Fruit fly (Drosophila melanogaster) whole organism, embryonic: ENCODE measurements around the gene Wdr33.

ENCODE experiments used
- Blimp-1 ChIP-seq: fragments of 200-800 bp; sonication (Bioruptor generic); optimal IDR thresholded peaks from 3 replicates; lab custom pipeline; 2018; ENCODE audit warnings: missing biosample characterization, missing genetic modification characterization, mild to moderate bottlenecking, moderate library complexity, missing genetic modification reagents
- CG10431 ChIP-seq: fragments of 200-800 bp; sonication (Bioruptor generic); optimal IDR thresholded peaks from 3 replicates; lab custom pipeline; 2018; ENCODE audit warnings: missing biosample characterization, mild to moderate bottlenecking, missing genetic modification characterization
- CG11085 ChIP-seq: fragments of 200-800 bp; sonication (Bioruptor generic); IDR thresholded peaks from 2 replicates; pipeline ENCODE4 v1.3.6; 2022; ENCODE audit warnings: missing biosample characterization, missing genetic modification characterization
- CG13296 ChIP-seq: fragments of 200-800 bp; sonication (Bioruptor generic); optimal IDR thresholded peaks from 3 replicates; lab custom pipeline; 2018; ENCODE audit warnings: missing biosample characterization, mild to moderate bottlenecking, missing genetic modification characterization
- CG14014 ChIP-seq: fragments of 200-800 bp; sonication (Bioruptor generic); IDR thresholded peaks from 2 replicates; pipeline ENCODE4 v1.3.6; 2022; ENCODE audit warnings: missing biosample characterization, missing genetic modification characterization
- CG14710 ChIP-seq: fragments of 200-800 bp; sonication (Bioruptor generic); optimal IDR thresholded peaks from 3 replicates; lab custom pipeline; 2019; ENCODE audit warnings: missing biosample characterization, mild to moderate bottlenecking, missing genetic modification characterization, moderate library complexity
- CG1832 ChIP-seq: fragments of 200-800 bp; sonication (Bioruptor generic); optimal IDR thresholded peaks from 2 replicates; lab custom pipeline; 2017; ENCODE audit warnings: missing biosample characterization, mild to moderate bottlenecking, missing genetic modification characterization, inconsistent platforms
- CG18764 ChIP-seq: fragments of 200-800 bp; sonication (Bioruptor generic); optimal IDR thresholded peaks from 3 replicates; lab custom pipeline; 2016; ENCODE audit warnings: missing biosample characterization, missing genetic modification characterization
- CG32772 ChIP-seq: fragments of 200-800 bp; sonication (Bioruptor generic); IDR thresholded peaks from 2 replicates; pipeline ENCODE4 v1.3.6; 2022; ENCODE audit warnings: missing biosample characterization, missing genetic modification characterization
- CG6689 ChIP-seq: fragments of 200-800 bp; sonication (Bioruptor generic); IDR thresholded peaks from 2 replicates; pipeline ENCODE4 v1.3.6; 2022; ENCODE audit warnings: missing biosample characterization, missing genetic modification characterization
- CG8478 ChIP-seq: fragments of >200 bp; optimal IDR thresholded peaks from 2 replicates; lab custom pipeline; 2018
- CG9727 ChIP-seq: fragments of 200-800 bp; sonication (Bioruptor generic); optimal IDR thresholded peaks from 3 replicates; lab custom pipeline; 2017; ENCODE audit warnings: missing biosample characterization, mild to moderate bottlenecking, missing genetic modification characterization
- CG9797 ChIP-seq: fragments of 200-800 bp; sonication (Bioruptor generic); optimal IDR thresholded peaks from 3 replicates; lab custom pipeline; 2018; ENCODE audit warnings: missing biosample characterization, mild to moderate bottlenecking, missing genetic modification characterization
- Elba2 ChIP-seq: fragments of 200-800 bp; sonication (Bioruptor generic); optimal IDR thresholded peaks from 3 replicates; lab custom pipeline; 2016; ENCODE audit warnings: missing biosample characterization, missing genetic modification characterization
- Ets65A ChIP-seq: fragments of 200-800 bp; sonication (Bioruptor generic); peaks from one replicate; lab custom pipeline; 2016; ENCODE audit warnings: missing biosample characterization, missing genetic modification characterization
- Fer3 ChIP-seq: fragments of 200-800 bp; sonication (Bioruptor generic); optimal IDR thresholded peaks from 2 replicates; lab custom pipeline; 2018; ENCODE audit warnings: missing biosample characterization, mild to moderate bottlenecking, missing genetic modification characterization, moderate library complexity
- Hmr ChIP-seq: fragments of 200-800 bp; sonication (Bioruptor generic); optimal IDR thresholded peaks from 3 replicates; lab custom pipeline; 2017; ENCODE audit warnings: mild to moderate bottlenecking, missing biosample characterization, missing genetic modification reagents, missing genetic modification characterization
- Mes4 ChIP-seq: fragments of 200-800 bp; sonication (Bioruptor generic); optimal IDR thresholded peaks from 2 replicates; lab custom pipeline; 2016; ENCODE audit warnings: missing biosample characterization, missing genetic modification characterization
- NC2β ChIP-seq: fragments of 200-800 bp; sonication (Bioruptor generic); optimal IDR thresholded peaks from 2 replicates; lab custom pipeline; 2016; ENCODE audit warnings: missing biosample characterization, missing genetic modification characterization
- NFAT ChIP-seq: fragments of 200-800 bp; sonication (Bioruptor generic); IDR thresholded peaks from 2 replicates; pipeline ENCODE4 v1.3.6; 2022; ENCODE audit warnings: missing biosample characterization, missing genetic modification characterization
- NK7.1 ChIP-seq: fragments of 200-800 bp; sonication (Bioruptor generic); optimal IDR thresholded peaks from 3 replicates; lab custom pipeline; 2016; ENCODE audit warnings: missing biosample characterization, missing genetic modification characterization
- Nf-YB ChIP-seq: fragments of 200-800 bp; sonication (Bioruptor generic); optimal IDR thresholded peaks from 3 replicates; lab custom pipeline; 2019; ENCODE audit warnings: missing biosample characterization, mild to moderate bottlenecking, missing genetic modification characterization, moderate library complexity
- Rfx ChIP-seq: fragments of 200-800 bp; sonication (Bioruptor generic); IDR thresholded peaks from 2 replicates; pipeline ENCODE4 v1.3.6; 2022; ENCODE audit warnings: missing biosample characterization, missing genetic modification characterization
- Sox100B ChIP-seq: fragments of 200-800 bp; sonication (Bioruptor generic); optimal IDR thresholded peaks from 3 replicates; lab custom pipeline; 2018; ENCODE audit warnings: missing biosample characterization, mild to moderate bottlenecking, missing genetic modification characterization
- Sry-β ChIP-seq: fragments of 200-800 bp; sonication (Bioruptor generic); optimal IDR thresholded peaks from 2 replicates; lab custom pipeline; 2018; ENCODE audit warnings: missing biosample characterization, mild to moderate bottlenecking, missing genetic modification characterization, moderate library complexity
- Sry-δ ChIP-seq: fragments of 200-800 bp; sonication (Bioruptor generic); optimal IDR thresholded peaks from 2 replicates; lab custom pipeline; 2016; ENCODE audit warnings: missing biosample characterization, missing genetic modification characterization
- Xrp1 ChIP-seq: fragments of 200-800 bp; sonication (Bioruptor generic); IDR thresholded peaks from 2 replicates; pipeline ENCODE4 v1.3.6; 2022; ENCODE audit warnings: missing biosample characterization, missing genetic modification characterization
- amos ChIP-seq: fragments of 200-800 bp; sonication (Bioruptor generic); IDR thresholded peaks from 2 replicates; pipeline ENCODE4 v1.3.6; 2022; ENCODE audit warnings: missing biosample characterization, missing genetic modification characterization; ENCODE audit not compliant: partially characterized antibody
- aop ChIP-seq: fragments of 200-800 bp; sonication (Bioruptor generic); IDR thresholded peaks from 2 replicates; pipeline ENCODE4 v1.3.6; 2022; ENCODE audit warnings: missing biosample characterization, missing genetic modification characterization
- caup ChIP-seq: fragments of 200-800 bp; sonication (Bioruptor generic); optimal IDR thresholded peaks from 3 replicates; lab custom pipeline; 2017; ENCODE audit warnings: missing biosample characterization, mild to moderate bottlenecking, missing genetic modification characterization, moderate library complexity; ENCODE audit not compliant: severe bottlenecking
- crp ChIP-seq, 2 experiments: fragments of 200-800 bp; sonication (Bioruptor generic); optimal IDR thresholded peaks; 2 replicates in 1 of 2; 3 replicates in 1 of 2; lab custom pipeline; 2017; ENCODE audit warnings: missing biosample characterization in 2 of 2, missing genetic modification characterization in 2 of 2, mild to moderate bottlenecking in 1 of 2, moderate library complexity in 1 of 2
- cwo ChIP-seq: fragments of 200-800 bp; sonication (Bioruptor generic); optimal IDR thresholded peaks from 3 replicates; lab custom pipeline; 2017; ENCODE audit warnings: missing biosample characterization, missing genetic modification characterization, mild to moderate bottlenecking, moderate library complexity, missing genetic modification reagents
- dati ChIP-seq: fragments of 200-800 bp; sonication (Bioruptor generic); IDR thresholded peaks from 2 replicates; pipeline ENCODE4 v1.3.6; 2022; ENCODE audit warnings: missing biosample characterization, missing genetic modification characterization
- dpn ChIP-seq, 2 experiments: fragments of 200-800 bp; sonication (Bioruptor generic); optimal IDR thresholded peaks; 3 replicates each; lab custom pipeline; 2016; ENCODE audit warnings: missing biosample characterization in 2 of 2, missing genetic modification characterization in 2 of 2
- ewg ChIP-seq: fragments of 200-800 bp; sonication (Bioruptor generic); optimal IDR thresholded peaks from 3 replicates; lab custom pipeline; 2017; ENCODE audit warnings: mild to moderate bottlenecking, missing biosample characterization, missing genetic modification reagents, missing genetic modification characterization
- fd64A ChIP-seq: fragments of 200-800 bp; sonication (Bioruptor generic); optimal IDR thresholded peaks from 3 replicates; lab custom pipeline; 2018; ENCODE audit warnings: missing biosample characterization, mild to moderate bottlenecking, missing genetic modification characterization
- gfzf ChIP-seq: fragments of 200-800 bp; sonication (Bioruptor generic); optimal IDR thresholded peaks from 2 replicates; lab custom pipeline; 2016; ENCODE audit warnings: missing biosample characterization, mild to moderate bottlenecking, missing genetic modification characterization, moderate library complexity
- hkb ChIP-seq, 2 experiments: fragments of 200-800 bp in 1 of 2; fragments of >200 bp in 1 of 2; sonication (Bioruptor generic) in 1 of 2; IDR thresholded peaks in 1 of 2; optimal IDR thresholded peaks in 1 of 2; 2 replicates each; pipeline versions ENCODE4 v1.3.6 to Lab custom; 2017 to 2022; ENCODE audit warnings: missing biosample characterization in 1 of 2, missing genetic modification characterization in 1 of 2
- ken ChIP-seq: fragments of 200-800 bp; sonication (Bioruptor generic); IDR thresholded peaks from 3 replicates; pipeline ENCODE4 v1.3.6; 2022; ENCODE audit warnings: missing biosample characterization, missing genetic modification characterization
- nau ChIP-seq: fragments of 200-800 bp; sonication (Bioruptor generic); optimal IDR thresholded peaks from 3 replicates; lab custom pipeline; 2017; ENCODE audit warnings: missing biosample characterization, mild to moderate bottlenecking, missing genetic modification characterization, missing genetic modification reagents
- pfk ChIP-seq: fragments of 200-800 bp; sonication (Bioruptor generic); optimal IDR thresholded peaks from 2 replicates; lab custom pipeline; 2018; ENCODE audit warnings: missing biosample characterization, mild to moderate bottlenecking, missing genetic modification characterization, moderate library complexity
- rib ChIP-seq: fragments of 200-800 bp; sonication (Bioruptor generic); IDR thresholded peaks from 2 replicates; pipeline ENCODE4 v1.3.6; 2022; ENCODE audit warnings: missing biosample characterization, missing genetic modification characterization
- sc ChIP-seq, 3 experiments: fragments of >200 bp in 2 of 3; fragments of 200-800 bp in 1 of 3; sonication (Bioruptor generic) in 1 of 3; optimal IDR thresholded peaks; 2 replicates in 2 of 3; 3 replicates in 1 of 3; lab custom pipeline; 2017; ENCODE audit warnings: mild to moderate bottlenecking in 1 of 3, missing biosample characterization in 1 of 3, missing genetic modification characterization in 1 of 3, missing genetic modification reagents in 1 of 3
- sens ChIP-seq: fragments of 200-800 bp; sonication (Bioruptor generic); peaks from one replicate; lab custom pipeline; 2016; ENCODE audit warnings: missing biosample characterization, missing genetic modification characterization
- tgo ChIP-seq: fragments of 200-800 bp; sonication (Bioruptor generic); IDR thresholded peaks from 3 replicates; pipeline ENCODE4 v1.3.6; 2022; ENCODE audit warnings: missing biosample characterization, missing genetic modification characterization
- trh ChIP-seq: fragments of 200-800 bp; sonication (Bioruptor generic); optimal IDR thresholded peaks from 2 replicates; lab custom pipeline; 2016; ENCODE audit warnings: missing biosample characterization, missing genetic modification characterization
- vvl ChIP-seq: fragments of 200-800 bp; sonication (Bioruptor generic); IDR thresholded peaks from 2 replicates; pipeline ENCODE4 v1.3.6; 2022; ENCODE audit warnings: missing biosample characterization, missing genetic modification characterization
- zfh2 ChIP-seq: fragments of 200-800 bp; sonication (Bioruptor generic); optimal IDR thresholded peaks from 2 replicates; lab custom pipeline; 2016; ENCODE audit warnings: missing biosample characterization, missing genetic modification characterization

Gene Wdr33

dm6 chr3R:5685269-5686048 is 25.0 kb downstream of the Wdr33 start, which contains the start of the genes Rab23 and plx (continued):
- TF ChIP-seq NC2β (no peak), amos (GFP tag; lab: Robert Waterston, UW) (peak; percentile 33; the same call in 1 of the 2 replicates), caup (GFP tag; lab: Kevin White, UChicago) (no peak), CG13296 (no peak), pfk (no peak), dati (GFP tag; lab: Robert Waterston, UW) (no peak), fd64A (no peak), CG9727 (GFP tag; lab: Kevin White, UChicago) (peak; percentile 4), CG8478 (lab: Kevin White, UChicago) (no peak), CG1832 (GFP tag; lab: Kevin White, UChicago) (no peak), crp (GFP tag; optimal IDR thresholded peaks at IDR 0.05; lab: Kevin White, UChicago) (peak; percentile 96 to 99), Sox100B (GFP tag; lab: Kevin White, UChicago) (no peak), nau (GFP tag; lab: Kevin White, UChicago) (no peak), NK7.1 (GFP tag; lab: Kevin White, UChicago) (no peak), Xrp1 (no peak), sc (optimal IDR thresholded peaks at IDR 0.05; lab: Kevin White, UChicago) (no peak), sc (GFP tag; optimal IDR thresholded peaks at IDR 0.05; lab: Kevin White, UChicago) (no peak), Mes4 (GFP tag; lab: Kevin White, UChicago) (no peak), Rfx (GFP tag; lab: Robert Waterston, UW) (peak; percentile 11; the same call in 1 of the 2 replicates), Fer3 (no peak), sens (peak; percentile 74), CG18764 (GFP tag; lab: Kevin White, UChicago) (peak; percentile 21), CG6689 (GFP tag; lab: Robert Waterston, UW) (no peak), Sry-β (GFP tag; lab: Kevin White, UChicago) (no peak), CG14014 (GFP tag; lab: Robert Waterston, UW) (no peak), ewg (GFP tag; lab: Kevin White, UChicago) (peak; percentile 97), Blimp-1 (GFP tag; lab: Kevin White, UChicago) (no peak), vvl (peak; percentile 11; the same call in 1 of the 2 replicates), aop (GFP tag; lab: Robert Waterston, UW) (no peak), dpn (GFP tag; optimal IDR thresholded peaks at IDR 0.05; lab: Kevin White, UChicago) (no peak), CG9797 (GFP tag; lab: Kevin White, UChicago) (peak; percentile 84), cwo (GFP tag; lab: Kevin White, UChicago) (no peak), Elba2 (GFP tag; lab: Kevin White, UChicago) (peak; percentile 39), hkb (optimal IDR thresholded peaks at IDR 0.05; lab: Kevin White, UChicago) (no peak), hkb (GFP tag; IDR thresholded peaks at IDR 0.05; lab: Robert Waterston, UW) (peak; percentile 29; the same call in 1 of the 2 replicates), NFAT (GFP tag; lab: Robert Waterston, UW) (0 out of 2 replicates have a peak, but pooled peaks have one; percentile 2), Hmr (GFP tag; lab: Kevin White, UChicago) (peak; percentile 47), CG32772 (GFP tag; lab: Robert Waterston, UW) (no peak), trh (GFP tag; lab: Kevin White, UChicago) (no peak), Sry-δ (peak; percentile 47), CG11085 (GFP tag; lab: Robert Waterston, UW) (0 out of 2 replicates have a peak, but pooled peaks have one; percentile 21), CG14710 (tag; lab: Kevin White, UChicago) (peak; percentile 76), zfh2 (GFP tag; lab: Kevin White, UChicago) (peak; percentile 22), Ets65A (GFP tag; lab: Kevin White, UChicago) (peak; percentile 76), gfzf (GFP tag; lab: Kevin White, UChicago) (peak; percentile 76), tgo (GFP tag; lab: Robert Waterston, UW) (no peak), Nf-YB (GFP tag; lab: Kevin White, UChicago) (no peak), ken (0 out of 3 replicates have a peak, but pooled peaks have one; percentile 24), rib (GFP tag; lab: Robert Waterston, UW) (no peak), CG10431 (GFP tag; lab: Kevin White, UChicago) (peak; percentile 23)
